Fruit fly (Drosophila melanogaster) S2 (cell line): ENCODE measurements around the gene Syx8.
A peak's percentile ranks its signal among the peaks of the same experiment; 100 is the strongest.

ENCODE experiments used
- CG8478 ChIP-seq: fragments of >200 bp; optimal IDR thresholded peaks from 2 replicates; lab custom pipeline; 2018
- CTCF ChIP-seq, 2 experiments: fragments of >200 bp; optimal IDR thresholded peaks; 2 replicates each; lab custom pipeline; 2018

DNA sequence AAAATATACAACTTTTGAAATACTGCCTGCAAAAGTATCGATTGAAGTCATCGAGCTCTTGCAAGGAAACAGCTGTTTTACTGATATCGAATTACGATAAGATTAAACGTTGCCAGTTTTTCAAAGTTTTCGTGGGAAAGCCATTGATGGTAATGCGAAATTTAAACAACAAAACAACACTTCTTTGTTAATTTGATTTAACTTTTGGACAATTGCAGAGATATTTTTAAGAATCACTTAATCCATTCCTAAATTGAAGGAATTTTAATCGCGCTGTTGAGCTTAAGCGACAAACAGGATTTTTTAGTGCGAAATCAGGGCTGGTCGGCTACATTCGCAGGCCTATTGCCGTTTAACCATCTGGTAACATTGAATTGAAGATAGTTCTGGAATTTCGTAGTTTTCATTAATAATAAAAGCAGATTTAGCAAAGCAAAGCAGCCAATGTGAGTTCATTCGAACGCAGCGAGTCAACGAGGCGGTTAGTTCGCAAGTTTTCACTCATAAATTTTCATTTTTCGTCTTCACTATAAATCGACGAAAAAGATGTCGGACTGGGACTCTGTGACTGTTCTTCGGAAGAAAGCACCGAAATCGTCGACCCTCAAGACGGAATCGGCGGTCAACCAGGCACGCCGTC is 12.4 kb downstream of the Syx8 start, which contains the start of gene mbf1:
- no peak for TF ChIP-seq CG8478 (lab: Kevin White, UChicago)
- peak in 1 of 2 experiments; percentile 7 for TF ChIP-seq CTCF (optimal IDR thresholded peaks at IDR 0.05; lab: Kevin White, UChicago)
